Worm (Caenorhabditis elegans): Measurements from ENCODE around the gene Y53F4B.36.

The Y53F4B.36 gene

ce11 chrII:15190971-15191370 is 15.2 kb downstream of the Y53F4B.36 start:
- peak; percentile 66 for TF ChIP-seq elt-2 (tag; optimal IDR thresholded peaks at IDR 0.05)
- TF ChIP-seq grh-1 (GFP tag; IDR thresholded peaks at IDR 0.05) = no peak

- TF ChIP-seq pax-3 (tag; optimal IDR thresholded peaks at IDR 0.05) (peak; percentile 20), lsy-2 (tag; optimal IDR thresholded peaks at IDR 0.05) (peak; percentile 51 to 54), tlp-1 (tag; optimal IDR thresholded peaks at IDR 0.05) (no peak), nhr-77 (tag; optimal IDR thresholded peaks at IDR 0.05) (peak; percentile 53), unc-30 (tag; optimal IDR thresholded peaks at IDR 0.05) (no peak), unc-98 (GFP tag; IDR thresholded peaks at IDR 0.05) (no peak), F16B12.6 (tag; optimal IDR thresholded peaks at IDR 0.05) (no peak), lin-14 (GFP tag; optimal IDR thresholded peaks at IDR 0.05) (peak; percentile 96), vab-15 (tag; optimal IDR thresholded peaks at IDR 0.05) (no peak), zag-1 (tag; optimal IDR thresholded peaks at IDR 0.05) (no peak), unc-130 (tag; optimal IDR thresholded peaks at IDR 0.05) (no peak), elt-3 (tag; optimal IDR thresholded peaks at IDR 0.05) (no peak), alr-1 (tag; optimal IDR thresholded peaks at IDR 0.05; ENCODE audit: borderline replicate concordance) (no peak), elt-2 (tag; optimal IDR thresholded peaks at IDR 0.05) (peak; percentile 52), ceh-63 (GFP tag; optimal IDR thresholded peaks at IDR 0.05) (no peak), egl-13 (tag; optimal IDR thresholded peaks at IDR 0.05) (no peak), irx-1 (tag; optimal IDR thresholded peaks at IDR 0.05) (no peak), C34B4.2 (tag; optimal IDR thresholded peaks at IDR 0.05) (no peak), ztf-4 (tag; optimal IDR thresholded peaks at IDR 0.05) (no peak), lin-35 (GFP tag; optimal IDR thresholded peaks at IDR 0.05) (peak; percentile 19 to 42), fkh-10 (GFP tag; optimal IDR thresholded peaks at IDR 0.05) (no peak), xbp-1 (tag; optimal IDR thresholded peaks at IDR 0.05) (no peak), nhr-28 (tag; optimal IDR thresholded peaks at IDR 0.05) (no peak), mep-1 (tag; optimal IDR thresholded peaks at IDR 0.05) (peak; percentile 27), dsc-1 (tag; optimal IDR thresholded peaks at IDR 0.05) (peak; percentile 77), nhr-76 (tag; optimal IDR thresholded peaks at IDR 0.05) (no peak), lin-15B (tag; optimal IDR thresholded peaks at IDR 0.05) (no peak), hlh-4 (tag; optimal IDR thresholded peaks at IDR 0.05) (no peak), pqm-1 (tag; optimal IDR thresholded peaks at IDR 0.05) (no peak), hpl-2 (GFP tag; optimal IDR thresholded peaks at IDR 0.05) (no peak), grh-1 (GFP tag; IDR thresholded peaks at IDR 0.05) (no peak), nhr-85 (tag) (no peak), ceh-90 (tag; optimal IDR thresholded peaks at IDR 0.05) (no peak), fos-1 (tag; optimal IDR thresholded peaks at IDR 0.05) (no peak), egl-27 (tag; optimal IDR thresholded peaks at IDR 0.05) (no peak), aha-1 (tag; optimal IDR thresholded peaks at IDR 0.05) (no peak), nhr-237 (tag; optimal IDR thresholded peaks at IDR 0.05) (no peak), rnt-1 (tag; optimal IDR thresholded peaks at IDR 0.05) (peak; percentile 80), lin-39 (tag; optimal IDR thresholded peaks at IDR 0.05) (peak; percentile 22), ceh-82 (tag; optimal IDR thresholded peaks at IDR 0.05) (peak in 1 of 3 experiments; percentile 21), lin-13 (GFP tag; optimal IDR thresholded peaks at IDR 0.05) (no peak), lir-3 (tag; optimal IDR thresholded peaks at IDR 0.05; ENCODE audit: poor library complexity) (peak; percentile 31), C16A3.4 (tag; optimal IDR thresholded peaks at IDR 0.05) (no peak), aly-2 (tag; optimal IDR thresholded peaks at IDR 0.05) (no peak), fkh-4 (tag; optimal IDR thresholded peaks at IDR 0.05; ENCODE audit: borderline replicate concordance) (no peak), ets-5 (GFP tag; IDR thresholded peaks at IDR 0.05) (no peak), C04F5.9 (tag; optimal IDR thresholded peaks at IDR 0.05) (no peak), ztf-11 (tag; optimal IDR thresholded peaks at IDR 0.05) (no peak), blmp-1 (tag; optimal IDR thresholded peaks at IDR 0.05) (no peak), ceh-88 (GFP tag; IDR thresholded peaks at IDR 0.05) (no peak), nhr-11 (tag; optimal IDR thresholded peaks at IDR 0.05) (no peak), isw-1 (GFP tag; IDR thresholded peaks at IDR 0.05) (no peak)
These were observed 18.2 kb downstream of the Y53F4B.36 start for ce11 chrII:15193961-15194360.

Data from whole organism, L1 larva.